Fruit fly (Drosophila melanogaster): ENCODE data around the gene Cpr72Ec.

- no peak for TF ChIP-seq CG8478 (optimal IDR thresholded peaks at IDR 0.05)
- no peak for TF ChIP-seq CTCF (optimal IDR thresholded peaks at IDR 0.05)
Measured at dm6 chr3L:16380770-16381169, 13.6 kb upstream of the Cpr72Ec start.
